Fruit fly (Drosophila melanogaster) whole organism, prepupa: ENCODE measurements around the gene galene.
"Not testable (repeated sequence)": the region's sequence is repeated elsewhere in the genome, so short reads cannot be mapped to it uniquely, and the experiment has no call there.

ENCODE experiments used
- CG15336 ChIP-seq: fragments of 200-800 bp; sonication (Bioruptor generic); IDR thresholded peaks from 2 replicates; pipeline ENCODE4 v1.3.6; 2022; ENCODE audit warnings: missing biosample characterization, missing genetic modification characterization
- CG31627 ChIP-seq: fragments of 200-800 bp; sonication (Bioruptor generic); optimal IDR thresholded peaks from 3 replicates; lab custom pipeline; 2016; ENCODE audit warnings: missing biosample characterization, missing genetic modification characterization
- CG32006 ChIP-seq: fragments of 200-800 bp; sonication (Bioruptor generic); optimal IDR thresholded peaks from 3 replicates; lab custom pipeline; 2017; ENCODE audit warnings: missing biosample characterization, mild to moderate bottlenecking, missing genetic modification characterization
- CG6276 ChIP-seq: fragments of 200-800 bp; sonication (Bioruptor generic); optimal IDR thresholded peaks from 2 replicates; lab custom pipeline; 2017; ENCODE audit warnings: missing biosample characterization, mild to moderate bottlenecking, missing genetic modification characterization
- CG6854 ChIP-seq: fragments of 200-800 bp; sonication (Bioruptor generic); optimal IDR thresholded peaks from 2 replicates; lab custom pipeline; 2017; ENCODE audit warnings: missing biosample characterization, mild to moderate bottlenecking, missing genetic modification characterization
- CG8119 ChIP-seq: fragments of 200-800 bp; sonication (Bioruptor generic); IDR thresholded peaks from 3 replicates; pipeline ENCODE4 v1.3.6; 2022; ENCODE audit warnings: missing biosample characterization, missing genetic modification characterization
- Hr38 ChIP-seq: sonication (Bioruptor generic); optimal IDR thresholded peaks from 2 replicates; lab custom pipeline; 2016; ENCODE audit warnings: missing biosample characterization, missing genetic modification characterization
- Sox14 ChIP-seq: fragments of 200-800 bp; sonication (Bioruptor generic); optimal IDR thresholded peaks from 3 replicates; lab custom pipeline; 2016; ENCODE audit warnings: missing biosample characterization, missing genetic modification characterization
- fkh ChIP-seq: fragments of 200-800 bp; sonication (Bioruptor generic); optimal IDR thresholded peaks from 3 replicates; lab custom pipeline; 2017; ENCODE audit warnings: missing biosample characterization, mild to moderate bottlenecking, missing genetic modification characterization, moderate library complexity
- salr ChIP-seq, 2 experiments: fragments of 200-800 bp; sonication (Bioruptor generic); optimal IDR thresholded peaks; 3 replicates each; lab custom pipeline; 2016 to 2018; ENCODE audit warnings: missing biosample characterization in 2 of 2, missing genetic modification characterization in 2 of 2, mild to moderate bottlenecking in 1 of 2

dm6 chr3L:1246823-1247222, 11.3 kb downstream of the galene start, which contains the start of gene CG32318:
- not testable (repeated sequence) for TF ChIP-seq CG6854 (GFP tag; lab: Kevin White, UChicago); Hr38; fkh (GFP tag; lab: Kevin White, UChicago); CG8119 (GFP tag; lab: Robert Waterston, UW); CG32006 (GFP tag; lab: Kevin White, UChicago); CG15336; CG31627; CG6276; salr (GFP tag; optimal IDR thresholded peaks at IDR 0.05; lab: Kevin White, UChicago); Sox14
